Worm (Caenorhabditis elegans): Measurements from ENCODE around the gene R13H4.6.

ce11 chrV:11891143-11891862, 28.4 kb downstream of the R13H4.6 start, which contains the start of the genes sodh-2 and srx-76:
- TF ChIP-seq B0310.2 (tag; optimal IDR thresholded peaks at IDR 0.05) (no peak), aly-1 (tag; optimal IDR thresholded peaks at IDR 0.05) (no peak), hnd-1 (tag; optimal IDR thresholded peaks at IDR 0.05) (no peak), F13C5.2 (tag; optimal IDR thresholded peaks at IDR 0.05) (no peak), ets-7 (tag; optimal IDR thresholded peaks at IDR 0.05) (no peak), tra-4 (tag; optimal IDR thresholded peaks at IDR 0.05) (no peak), hmbx-1 (tag; optimal IDR thresholded peaks at IDR 0.05) (no peak), ama-1 (optimal IDR thresholded peaks at IDR 0.05) (no peak), sea-1 (GFP tag; conservative IDR thresholded peaks at IDR 0.05) (no peak), hmg-4 (GFP tag; optimal IDR thresholded peaks at IDR 0.05) (no peak), tbx-37 (GFP tag; conservative IDR thresholded peaks at IDR 0.05) (no peak), flt-1 (GFP tag; IDR thresholded peaks at IDR 0.05) (no peak), scrt-1 (GFP tag; IDR thresholded peaks at IDR 0.05) (no peak)
